Fruit fly (Drosophila melanogaster) whole organism: ENCODE measurements around the gene orion.

ENCODE experiments used
- CG8478 ChIP-seq: fragments of >200 bp; optimal IDR thresholded peaks from 2 replicates; lab custom pipeline; 2018; ENCODE audit warnings: inconsistent platforms
- EcR ChIP-seq, 2 experiments: fragments of >200 bp; optimal IDR thresholded peaks; 2 replicates each; lab custom pipeline; 2017; ENCODE audit warnings: missing biosample characterization in 2 of 2, missing genetic modification characterization in 2 of 2, missing genetic modification reagents in 2 of 2

dm6 chrX:7901153-7902038, 45.3 kb downstream of the orion start, which contains the start of the genes RpS6 and bys:
- TF ChIP-seq CG8478 (lab: Kevin White, UChicago) = no peak
- TF ChIP-seq EcR (GFP tag; optimal IDR thresholded peaks at IDR 0.05; lab: Kevin White, UChicago) = no peak
